Fruit fly (Drosophila melanogaster) whole organism, embryonic: ENCODE measurements around the gene CG33235.
A peak's percentile ranks its signal among the peaks of the same experiment; 100 is the strongest.

Experiments
- Blimp-1 ChIP-seq: fragments of 200-800 bp; sonication (Bioruptor generic); optimal IDR thresholded peaks from 3 replicates; lab custom pipeline; 2018; ENCODE audit warnings: missing biosample characterization, missing genetic modification characterization, mild to moderate bottlenecking, moderate library complexity, missing genetic modification reagents
- BtbVII ChIP-seq: fragments of 200-800 bp; sonication (Bioruptor generic); optimal IDR thresholded peaks from 3 replicates; lab custom pipeline; 2017; ENCODE audit warnings: missing biosample characterization, mild to moderate bottlenecking, missing genetic modification characterization
- CG10543 ChIP-seq: fragments of 200-800 bp; sonication (Bioruptor generic); optimal IDR thresholded peaks from 3 replicates; lab custom pipeline; 2017; ENCODE audit warnings: missing biosample characterization, mild to moderate bottlenecking, missing genetic modification characterization, moderate library complexity
- CG12155 ChIP-seq: fragments of 200-800 bp; sonication (Bioruptor generic); optimal IDR thresholded peaks from 3 replicates; lab custom pipeline; 2016; ENCODE audit warnings: missing biosample characterization, missing genetic modification characterization
- CG12391 ChIP-seq: fragments of 200-800 bp; sonication (Bioruptor generic); optimal IDR thresholded peaks from 3 replicates; lab custom pipeline; 2018; ENCODE audit warnings: missing biosample characterization, mild to moderate bottlenecking, missing genetic modification characterization, moderate library complexity
- CG12659 ChIP-seq: fragments of 200-800 bp; sonication (Bioruptor generic); optimal IDR thresholded peaks from 3 replicates; lab custom pipeline; 2017; ENCODE audit warnings: mild to moderate bottlenecking, missing biosample characterization, missing genetic modification reagents, missing genetic modification characterization
- CG13296 ChIP-seq: fragments of 200-800 bp; sonication (Bioruptor generic); optimal IDR thresholded peaks from 3 replicates; lab custom pipeline; 2018; ENCODE audit warnings: missing biosample characterization, mild to moderate bottlenecking, missing genetic modification characterization
- CG17385 ChIP-seq: fragments of 200-800 bp; sonication (Bioruptor generic); optimal IDR thresholded peaks from 3 replicates; lab custom pipeline; 2018; ENCODE audit warnings: missing biosample characterization, mild to moderate bottlenecking, missing genetic modification characterization
- CG18011 ChIP-seq: fragments of 200-800 bp; sonication (Bioruptor generic); optimal IDR thresholded peaks from 2 replicates; lab custom pipeline; 2017; ENCODE audit warnings: missing biosample characterization, missing genetic modification characterization, mild to moderate bottlenecking, moderate library complexity, missing genotype
- CG18599 ChIP-seq: fragments of 200-800 bp; sonication (Bioruptor generic); optimal IDR thresholded peaks from 3 replicates; lab custom pipeline; 2017; ENCODE audit warnings: missing biosample characterization, missing genetic modification characterization, mild to moderate bottlenecking, moderate library complexity, missing genetic modification reagents
- CG2678 ChIP-seq: fragments of 200-800 bp; sonication (Bioruptor generic); optimal IDR thresholded peaks from 3 replicates; lab custom pipeline; 2019; ENCODE audit warnings: missing biosample characterization, mild to moderate bottlenecking, missing genetic modification characterization, moderate library complexity
- CG2712 ChIP-seq: fragments of 200-800 bp; optimal IDR thresholded peaks from 3 replicates; lab custom pipeline; 2019; ENCODE audit warnings: missing biosample characterization, mild to moderate bottlenecking, missing genetic modification characterization, moderate library complexity
- CG31441 ChIP-seq: fragments of 200-800 bp; sonication (Bioruptor generic); IDR thresholded peaks from 2 replicates; pipeline ENCODE4 v1.3.6; 2022; ENCODE audit warnings: missing biosample characterization, missing genetic modification characterization
- CG3163 ChIP-seq: fragments of 200-800 bp; sonication (Bioruptor generic); optimal IDR thresholded peaks from 3 replicates; lab custom pipeline; 2016; ENCODE audit warnings: missing biosample characterization, missing genetic modification characterization
- CG7839 ChIP-seq: fragments of 200-800 bp; sonication (Bioruptor generic); optimal IDR thresholded peaks from 3 replicates; lab custom pipeline; 2018; ENCODE audit warnings: missing biosample characterization, mild to moderate bottlenecking, missing genetic modification characterization, moderate library complexity
- CG8281 ChIP-seq: fragments of 200-800 bp; sonication (Bioruptor generic); optimal IDR thresholded peaks from 2 replicates; lab custom pipeline; 2018; ENCODE audit warnings: missing biosample characterization, mild to moderate bottlenecking, missing genetic modification characterization, moderate library complexity
- CG8290 ChIP-seq, 3 experiments: fragments of 200-800 bp; sonication (Bioruptor generic); optimal IDR thresholded peaks; 2 replicates each; lab custom pipeline; 2016 to 2019; ENCODE audit warnings: missing biosample characterization in 3 of 3, missing genetic modification characterization in 3 of 3, mild to moderate bottlenecking in 2 of 3, moderate library complexity in 1 of 3
- CG8924 ChIP-seq: fragments of 200-800 bp; optimal IDR thresholded peaks from 3 replicates; lab custom pipeline; 2019; ENCODE audit warnings: missing biosample characterization, mild to moderate bottlenecking, missing genetic modification characterization, moderate library complexity
- CG9437 ChIP-seq: fragments of 200-800 bp; sonication (Bioruptor generic); optimal IDR thresholded peaks from 2 replicates; lab custom pipeline; 2018; ENCODE audit warnings: missing biosample characterization, mild to moderate bottlenecking, missing genetic modification characterization
- CG9727 ChIP-seq: fragments of 200-800 bp; sonication (Bioruptor generic); optimal IDR thresholded peaks from 3 replicates; lab custom pipeline; 2017; ENCODE audit warnings: missing biosample characterization, mild to moderate bottlenecking, missing genetic modification characterization
- CG9817 ChIP-seq: fragments of 200-800 bp; sonication (Bioruptor generic); optimal IDR thresholded peaks from 2 replicates; lab custom pipeline; 2018; ENCODE audit warnings: missing biosample characterization, mild to moderate bottlenecking, missing genetic modification characterization, moderate library complexity
- Deaf1 ChIP-seq: fragments of 200-800 bp; optimal IDR thresholded peaks from 3 replicates; lab custom pipeline; 2019; ENCODE audit warnings: missing biosample characterization, mild to moderate bottlenecking, missing genetic modification characterization, moderate library complexity
- Dref ChIP-seq: fragments of 200-800 bp; sonication (Bioruptor generic); IDR thresholded peaks from 2 replicates; pipeline ENCODE4 v1.3.6; 2022; ENCODE audit warnings: missing biosample characterization, missing genetic modification characterization
- Fer1 ChIP-seq: fragments of 200-800 bp; sonication (Bioruptor generic); optimal IDR thresholded peaks from 2 replicates; lab custom pipeline; 2017; ENCODE audit warnings: missing biosample characterization, mild to moderate bottlenecking, missing genetic modification characterization
- Gug ChIP-seq: fragments of 200-800 bp; sonication (Bioruptor generic); IDR thresholded peaks from 4 replicates; pipeline ENCODE4 v1.3.6; 2022; ENCODE audit warnings: missing biosample characterization, missing genetic modification characterization
- HmgZ ChIP-seq: fragments of 200-800 bp; sonication (Bioruptor generic); optimal IDR thresholded peaks from 2 replicates; lab custom pipeline; 2018; ENCODE audit warnings: missing biosample characterization, mild to moderate bottlenecking, missing genetic modification characterization
- Hsf ChIP-seq: fragments of 200-800 bp; sonication (Bioruptor generic); optimal IDR thresholded peaks from 3 replicates; lab custom pipeline; 2016; ENCODE audit warnings: missing biosample characterization, missing genetic modification characterization
- Nf-YB ChIP-seq: fragments of 200-800 bp; sonication (Bioruptor generic); optimal IDR thresholded peaks from 3 replicates; lab custom pipeline; 2019; ENCODE audit warnings: missing biosample characterization, mild to moderate bottlenecking, missing genetic modification characterization, moderate library complexity
- Oli ChIP-seq: fragments of 200-800 bp; sonication (Bioruptor generic); optimal IDR thresholded peaks from 2 replicates; lab custom pipeline; 2018; ENCODE audit warnings: missing biosample characterization, mild to moderate bottlenecking, missing genetic modification characterization, moderate library complexity
- PHDP ChIP-seq: fragments of 200-800 bp; sonication (Bioruptor generic); optimal IDR thresholded peaks from 3 replicates; lab custom pipeline; 2018; ENCODE audit warnings: missing biosample characterization, mild to moderate bottlenecking, missing genetic modification characterization, moderate library complexity
- Rfx ChIP-seq: fragments of 200-800 bp; sonication (Bioruptor generic); IDR thresholded peaks from 2 replicates; pipeline ENCODE4 v1.3.6; 2022; ENCODE audit warnings: missing biosample characterization, missing genetic modification characterization
- Sox100B ChIP-seq: fragments of 200-800 bp; sonication (Bioruptor generic); optimal IDR thresholded peaks from 3 replicates; lab custom pipeline; 2018; ENCODE audit warnings: missing biosample characterization, mild to moderate bottlenecking, missing genetic modification characterization
- Sox102F ChIP-seq: fragments of 200-800 bp; sonication (Bioruptor generic); optimal IDR thresholded peaks from 2 replicates; lab custom pipeline; 2018; ENCODE audit warnings: missing biosample characterization, mild to moderate bottlenecking, missing genetic modification characterization, moderate library complexity
- Ssrp ChIP-seq: fragments of 200-800 bp; sonication (Bioruptor generic); optimal IDR thresholded peaks from 2 replicates; lab custom pipeline; 2018; ENCODE audit warnings: missing biosample characterization, mild to moderate bottlenecking, missing genetic modification characterization, moderate library complexity
- Vsx1 ChIP-seq: fragments of 200-800 bp; sonication (Bioruptor generic); optimal IDR thresholded peaks from 2 replicates; lab custom pipeline; 2017; ENCODE audit warnings: missing biosample characterization, mild to moderate bottlenecking, missing genetic modification characterization, missing genetic modification reagents
- bcd ChIP-seq: fragments of 200-800 bp; sonication (Bioruptor generic); optimal IDR thresholded peaks from 2 replicates; lab custom pipeline; 2017; ENCODE audit warnings: missing biosample characterization, mild to moderate bottlenecking, missing genetic modification characterization
- disco-r ChIP-seq: fragments of 200-800 bp; sonication (Bioruptor generic); optimal IDR thresholded peaks from 2 replicates; lab custom pipeline; 2016; ENCODE audit warnings: missing biosample characterization, missing genetic modification characterization
- fd3F ChIP-seq: fragments of 200-800 bp; sonication (Bioruptor generic); optimal IDR thresholded peaks from 2 replicates; lab custom pipeline; 2018; ENCODE audit warnings: missing biosample characterization, mild to moderate bottlenecking, missing genetic modification characterization, moderate library complexity
- ftz-f1 ChIP-seq: fragments of 200-800 bp; sonication (Bioruptor generic); optimal IDR thresholded peaks from 2 replicates; lab custom pipeline; 2016; ENCODE audit warnings: missing biosample characterization, missing genetic modification characterization
- lab ChIP-seq: fragments of 200-800 bp; sonication (Bioruptor generic); optimal IDR thresholded peaks from 3 replicates; lab custom pipeline; 2017; ENCODE audit warnings: missing biosample characterization, missing genetic modification characterization, mild to moderate bottlenecking, moderate library complexity, missing genetic modification reagents
- lilli ChIP-seq: fragments of 200-800 bp; sonication (Bioruptor generic); optimal IDR thresholded peaks from 3 replicates; lab custom pipeline; 2016; ENCODE audit warnings: missing biosample characterization, missing genetic modification characterization
- lmd ChIP-seq: fragments of 200-800 bp; sonication (Bioruptor generic); IDR thresholded peaks from 2 replicates; pipeline ENCODE4 v1.3.6; 2022; ENCODE audit warnings: missing biosample characterization, missing genetic modification characterization
- nmo ChIP-seq: fragments of 200-800 bp; sonication (Bioruptor generic); optimal IDR thresholded peaks from 2 replicates; lab custom pipeline; 2018; ENCODE audit warnings: missing biosample characterization, mild to moderate bottlenecking, missing genetic modification characterization, moderate library complexity
- phol ChIP-seq: fragments of 200-800 bp; sonication (Bioruptor generic); optimal IDR thresholded peaks from 3 replicates; lab custom pipeline; 2018; ENCODE audit warnings: missing biosample characterization, mild to moderate bottlenecking, missing genetic modification characterization, moderate library complexity
- ro ChIP-seq: fragments of 200-800 bp; sonication (Bioruptor generic); IDR thresholded peaks from 2 replicates; pipeline ENCODE4 v1.3.6; 2022; ENCODE audit warnings: missing biosample characterization, missing genetic modification characterization
- row ChIP-seq: fragments of 200-800 bp; sonication (Bioruptor generic); IDR thresholded peaks from 3 replicates; pipeline ENCODE4 v1.3.6; 2022; ENCODE audit warnings: missing biosample characterization, missing genetic modification characterization
- scrt ChIP-seq: fragments of 200-800 bp; sonication (Bioruptor generic); optimal IDR thresholded peaks from 2 replicates; lab custom pipeline; 2018; ENCODE audit warnings: missing biosample characterization, mild to moderate bottlenecking, missing genetic modification characterization, moderate library complexity
- slbo ChIP-seq: fragments of 200-800 bp; sonication (Bioruptor generic); IDR thresholded peaks from 2 replicates; pipeline ENCODE4 v1.3.6; 2022; ENCODE audit warnings: missing biosample characterization, missing genetic modification characterization
- zf30C ChIP-seq: fragments of 200-800 bp; sonication (Bioruptor generic); optimal IDR thresholded peaks from 3 replicates; lab custom pipeline; 2018; ENCODE audit warnings: missing biosample characterization, mild to moderate bottlenecking, missing genetic modification characterization

Gene CG33235

dm6 chrX:11440944-11441343, 50.4 kb downstream of the CG33235 start (continued):
- peak; percentile 44 for TF ChIP-seq Sox100B (GFP tag; lab: Kevin White, UChicago)
- peak; percentile 8 for TF ChIP-seq Blimp-1 (GFP tag; lab: Kevin White, UChicago)
- 0 out of 2 replicates have a peak, but pooled peaks have one; percentile 21 for TF ChIP-seq Rfx (GFP tag; lab: Robert Waterston, UW)
- peak; percentile 60 for TF ChIP-seq CG13296 (GFP tag; lab: Kevin White, UChicago)
- TF ChIP-seq nmo (GFP tag; lab: Kevin White, UChicago): peak; percentile 20
- TF ChIP-seq CG9817: no peak
- peak; percentile 68 for TF ChIP-seq CG2678 (tag; lab: Kevin White, UChicago)
- peak; percentile 29 for TF ChIP-seq CG2712
- TF ChIP-seq ftz-f1 (GFP tag; lab: Kevin White, UChicago): no peak
- no peak for TF ChIP-seq CG18011 (GFP tag; lab: Kevin White, UChicago)
- peak; percentile 19 for TF ChIP-seq lilli
- no peak for TF ChIP-seq zf30C (GFP tag; lab: Kevin White, UChicago)
- TF ChIP-seq CG10543 (GFP tag; lab: Kevin White, UChicago): peak; percentile 15
- TF ChIP-seq CG18599 (GFP tag; lab: Kevin White, UChicago): peak; percentile 49
- peak; percentile 21 for TF ChIP-seq bcd
- no peak for TF ChIP-seq disco-r (GFP tag; lab: Kevin White, UChicago)
- peak; percentile 47 for TF ChIP-seq CG8924
- TF ChIP-seq lab: peak; percentile 38
- no peak for TF ChIP-seq CG12155 (GFP tag; lab: Kevin White, UChicago)
- TF ChIP-seq fd3F: peak; percentile 34
- peak; percentile 28; the same call in 1 of the 2 replicates for TF ChIP-seq slbo (GFP tag; lab: Robert Waterston, UW)
- TF ChIP-seq Fer1 (GFP tag; lab: Kevin White, UChicago): peak; percentile 51
- TF ChIP-seq CG12391 (tag; lab: Kevin White, UChicago): peak; percentile 18
- TF ChIP-seq row: peak; percentile 58
- TF ChIP-seq Vsx1 (GFP tag; lab: Kevin White, UChicago): peak; percentile 1
- TF ChIP-seq scrt (GFP tag; lab: Kevin White, UChicago): peak; percentile 18
- TF ChIP-seq CG9727 (GFP tag; lab: Kevin White, UChicago): peak; percentile 32
- no peak for TF ChIP-seq CG8290 (GFP tag; optimal IDR thresholded peaks at IDR 0.05; lab: Kevin White, UChicago)
- no peak for TF ChIP-seq CG8290 (tag; optimal IDR thresholded peaks at IDR 0.05; lab: Kevin White, UChicago)
- 0 out of 2 replicates have a peak, but pooled peaks have one; percentile 35 for TF ChIP-seq CG31441 (GFP tag; lab: Robert Waterston, UW)
- TF ChIP-seq ro (GFP tag; lab: Robert Waterston, UW): no peak
- TF ChIP-seq CG8281: peak; percentile 14
- TF ChIP-seq BtbVII (GFP tag; lab: Kevin White, UChicago): peak; percentile 11
- peak; percentile 32 for TF ChIP-seq phol (tag; lab: Kevin White, UChicago)
- TF ChIP-seq lmd: peak; percentile 45
- TF ChIP-seq CG12659 (GFP tag; lab: Kevin White, UChicago): peak; percentile 40
- TF ChIP-seq Gug (GFP tag; lab: Robert Waterston, UW): no peak
- peak; percentile 52 for TF ChIP-seq CG7839 (tag; lab: Kevin White, UChicago)
- TF ChIP-seq Hsf (GFP tag; lab: Kevin White, UChicago): no peak
- TF ChIP-seq Nf-YB (GFP tag; lab: Kevin White, UChicago): no peak
- TF ChIP-seq Oli (tag; lab: Kevin White, UChicago): peak; percentile 56
- TF ChIP-seq Dref (GFP tag; lab: Robert Waterston, UW): no peak
- peak; percentile 28 for TF ChIP-seq CG9437 (GFP tag; lab: Kevin White, UChicago)
- peak; percentile 5 for TF ChIP-seq Ssrp (tag; lab: Kevin White, UChicago)
- TF ChIP-seq Sox102F (GFP tag; lab: Kevin White, UChicago): peak; percentile 38
- peak; percentile 34 for TF ChIP-seq PHDP
- peak; percentile 47 for TF ChIP-seq CG17385 (GFP tag; lab: Kevin White, UChicago)
- no peak for TF ChIP-seq HmgZ (tag; lab: Kevin White, UChicago)
- TF ChIP-seq CG3163 (GFP tag; lab: Kevin White, UChicago): no peak
- no peak for TF ChIP-seq Deaf1 (tag; lab: Kevin White, UChicago)
